Worm (Caenorhabditis elegans) whole organism, early embryonic: Measurements from ENCODE around the gene Y53G8AR.9.
"Not testable (repeated sequence)": the region's sequence is repeated elsewhere in the genome, so short reads cannot be mapped to it uniquely, and the experiment has no call there.

Experiments used
- F13C5.2 ChIP-seq: sonication (generic microtip); optimal IDR thresholded peaks from 2 replicates; lab custom pipeline; 2017; ENCODE audit warnings: mild to moderate bottlenecking, missing genetic modification characterization, inconsistent platforms, missing compliant biosample characterization
- ama-1 ChIP-seq: fragments of 150-350 bp; optimal IDR thresholded peaks from 2 replicates; lab custom pipeline; 2014
- ets-7 ChIP-seq: sonication (generic microtip); optimal IDR thresholded peaks from 2 replicates; lab custom pipeline; 2016; ENCODE audit warnings: missing genotype, missing genetic modification characterization, missing compliant biosample characterization
- flt-1 ChIP-seq: fragments of 200-800 bp; sonication (Bioruptor generic); IDR thresholded peaks from 2 replicates; pipeline ENCODE4 v1.3.6; 2022; ENCODE audit warnings: missing genetic modification characterization, missing compliant biosample characterization
- hmbx-1 ChIP-seq: sonication (generic microtip); optimal IDR thresholded peaks from 2 replicates; lab custom pipeline; 2016; ENCODE audit warnings: mild to moderate bottlenecking, missing genetic modification characterization, missing compliant biosample characterization
- scrt-1 ChIP-seq: fragments of 200-800 bp; sonication (Bioruptor generic); IDR thresholded peaks from 2 replicates; pipeline ENCODE4 v1.3.6; 2022; ENCODE audit warnings: missing genetic modification characterization, missing compliant biosample characterization

ce11 chrIII:3334941-3335559 lies 14.0 kb upstream of the Y53G8AR.9 start:
- not testable (repeated sequence) for TF ChIP-seq F13C5.2 (tag; lab: Kevin White, UChicago); ama-1 (lab: Kevin White, UChicago); ets-7 (tag; lab: Kevin White, UChicago); hmbx-1 (tag; lab: Kevin White, UChicago)
- TF ChIP-seq scrt-1 (GFP tag; lab: Robert Waterston, UW) (peak; percentile 71), flt-1 (GFP tag; lab: Robert Waterston, UW) (peak; percentile 88)
